Worm (Caenorhabditis elegans): ENCODE data around the gene K01A6.6.

ce11 chrIV:11773692-11774225 lies 38.6 kb downstream of the K01A6.6 start, which contains the start of gene lips-5:
- TF ChIP-seq fos-1 (tag; optimal IDR thresholded peaks at IDR 0.05) (peak; percentile 22), dmd-4 (tag; optimal IDR thresholded peaks at IDR 0.05) (no peak), ceh-82 (tag; optimal IDR thresholded peaks at IDR 0.05) (no peak), lin-13 (GFP tag; optimal IDR thresholded peaks at IDR 0.05) (no peak), ama-1 (optimal IDR thresholded peaks at IDR 0.05) (no peak), mab-5 (tag; optimal IDR thresholded peaks at IDR 0.05) (no peak), nhr-12 (tag; optimal IDR thresholded peaks at IDR 0.05) (no peak), gmeb-1 (tag; optimal IDR thresholded peaks at IDR 0.05) (no peak), R02D3.7 (tag; optimal IDR thresholded peaks at IDR 0.05) (no peak), F13H6.1 (tag; optimal IDR thresholded peaks at IDR 0.05) (no peak), nhr-77 (tag; optimal IDR thresholded peaks at IDR 0.05) (no peak)

All from whole organism, L2 larva.